Fruit fly (Drosophila melanogaster) whole organism, wandering third instar larva: ENCODE measurements around the gene Shmt.

Source experiments
- CG9705 ChIP-seq: fragments of 200-800 bp; sonication (Bioruptor generic); optimal IDR thresholded peaks from 2 replicates; lab custom pipeline; 2018; ENCODE audit warnings: missing biosample characterization, mild to moderate bottlenecking, missing genetic modification characterization
- Dfd ChIP-seq: fragments of >200 bp; optimal IDR thresholded peaks from 2 replicates; lab custom pipeline; 2017; ENCODE audit warnings: missing biosample characterization, missing genetic modification characterization
- Hr78 ChIP-seq: fragments of >200 bp; optimal IDR thresholded peaks from 2 replicates; lab custom pipeline; 2017; ENCODE audit warnings: missing biosample characterization, missing genetic modification characterization
- Mio ChIP-seq: sonication (Bioruptor generic); optimal IDR thresholded peaks from 2 replicates; lab custom pipeline; 2016; ENCODE audit warnings: missing biosample characterization, missing genetic modification characterization
- br ChIP-seq: fragments of 200-800 bp; sonication (Bioruptor generic); optimal IDR thresholded peaks from 2 replicates; lab custom pipeline; 2016; ENCODE audit warnings: missing biosample characterization, missing genetic modification characterization
- ey ChIP-seq: fragments of 200-800 bp; sonication (Bioruptor generic); optimal IDR thresholded peaks from 2 replicates; lab custom pipeline; 2016; ENCODE audit warnings: missing biosample characterization, missing genetic modification characterization
- h ChIP-seq: fragments of 200-800 bp; sonication (Bioruptor generic); optimal IDR thresholded peaks from 3 replicates; lab custom pipeline; 2016; ENCODE audit warnings: missing biosample characterization, mild to moderate bottlenecking, missing genetic modification characterization
- jim ChIP-seq: fragments of 175-275, 200-325 bp; sonication (Bioruptor generic); optimal IDR thresholded peaks from 2 replicates; lab custom pipeline; 2016; ENCODE audit warnings: missing biosample characterization, mild to moderate bottlenecking, missing genetic modification characterization
- pan ChIP-seq: fragments of >200 bp; optimal IDR thresholded peaks from 2 replicates; lab custom pipeline; 2017
- sage ChIP-seq: fragments of 200-800 bp; sonication (Bioruptor generic); optimal IDR thresholded peaks from 2 replicates; lab custom pipeline; 2016; ENCODE audit warnings: missing biosample characterization, mild to moderate bottlenecking, missing genetic modification characterization
- woc ChIP-seq: sonication (Bioruptor generic); optimal IDR thresholded peaks from 2 replicates; lab custom pipeline; 2016; ENCODE audit warnings: missing biosample characterization, mild to moderate bottlenecking, missing genetic modification characterization

dm6 chrX:5925793-5926418 is 9.3 kb upstream of the Shmt start:
- TF ChIP-seq sage (GFP tag; lab: Kevin White, UChicago) = no peak
- TF ChIP-seq CG9705 = no peak
- no peak for TF ChIP-seq jim (GFP tag; lab: Kevin White, UChicago)
- TF ChIP-seq ey (GFP tag; lab: Kevin White, UChicago) = peak; percentile 36
- TF ChIP-seq pan (lab: Kevin White, UChicago) = no peak
- TF ChIP-seq h (GFP tag; lab: Kevin White, UChicago) = peak; percentile 14
- TF ChIP-seq Mio (GFP tag; lab: Kevin White, UChicago) = no peak
- TF ChIP-seq Dfd (GFP tag; lab: Kevin White, UChicago) = no peak
- no peak for TF ChIP-seq Hr78 (GFP tag; lab: Kevin White, UChicago)
- TF ChIP-seq br (GFP tag; lab: Kevin White, UChicago) = no peak
- TF ChIP-seq woc (GFP tag; lab: Kevin White, UChicago) = no peak
